Worm (Caenorhabditis elegans): ENCODE data around the gene T05A7.12.

Gene T05A7.12

DNA sequence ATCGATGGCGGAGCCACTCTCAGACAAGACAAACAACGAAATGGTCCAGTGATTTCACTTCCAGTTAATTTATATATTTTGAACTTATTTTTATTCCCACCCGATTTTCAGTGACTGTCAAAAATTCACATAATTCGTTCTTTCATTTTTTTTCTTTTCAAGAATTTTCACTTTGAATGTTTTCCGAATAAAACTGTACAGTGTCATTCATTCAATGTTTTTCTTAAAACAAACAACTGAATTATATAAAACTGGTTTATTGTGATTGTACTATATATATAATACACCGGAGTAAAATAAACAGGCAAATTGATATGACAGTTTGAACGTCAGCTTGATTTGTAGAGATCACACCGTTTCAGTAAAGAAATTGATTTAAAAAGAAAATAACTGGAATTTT lies 39.9 kb upstream of the T05A7.12 start:
- no peak for TF ChIP-seq ceh-30 (tag; optimal IDR thresholded peaks at IDR 0.05)
- TF ChIP-seq ceh-31 (tag; optimal IDR thresholded peaks at IDR 0.05), result no peak
- no peak for TF ChIP-seq hlh-15 (tag; optimal IDR thresholded peaks at IDR 0.05)
- TF ChIP-seq nfya-1 (tag; optimal IDR thresholded peaks at IDR 0.05), result no peak
- no peak for TF ChIP-seq eyg-1 (tag; optimal IDR thresholded peaks at IDR 0.05)
- no peak for TF ChIP-seq rnt-1 (tag; optimal IDR thresholded peaks at IDR 0.05)

- TF ChIP-seq ceh-18 (tag; optimal IDR thresholded peaks at IDR 0.05), result peak; percentile 73
- peak; percentile 77 for TF ChIP-seq unc-86 (tag; optimal IDR thresholded peaks at IDR 0.05)
- TF ChIP-seq T23F11.4 (GFP tag; optimal IDR thresholded peaks at IDR 0.05), result peak; percentile 47
- TF ChIP-seq unc-3 (GFP tag; conservative IDR thresholded peaks at IDR 0.05), result 0 out of 2 replicates have a peak, but pooled peaks have one; percentile 20
- TF ChIP-seq unc-3 (tag; optimal IDR thresholded peaks at IDR 0.05), result peak; percentile 73
- peak; percentile 44 for TF ChIP-seq ceh-6 (GFP tag; optimal IDR thresholded peaks at IDR 0.05)
- peak; percentile 60 for TF ChIP-seq F13H6.1 (tag; optimal IDR thresholded peaks at IDR 0.05)
- peak; percentile 3 for TF ChIP-seq K09A11.1 (tag; optimal IDR thresholded peaks at IDR 0.05; ENCODE audit: insufficient read depth)
- peak; percentile 3 for TF ChIP-seq C38D4.7 (GFP tag; optimal IDR thresholded peaks at IDR 0.05)
- TF ChIP-seq ttx-3 (tag; optimal IDR thresholded peaks at IDR 0.05), result peak; percentile 60
- peak; percentile 63 for TF ChIP-seq sox-4 (tag; optimal IDR thresholded peaks at IDR 0.05)
- TF ChIP-seq che-1 (tag; optimal IDR thresholded peaks at IDR 0.05), result peak; percentile 51
- TF ChIP-seq tbx-7 (tag; optimal IDR thresholded peaks at IDR 0.05), result peak; percentile 41
- TF ChIP-seq rnt-1 (tag; optimal IDR thresholded peaks at IDR 0.05), result peak; percentile 55
- peak; percentile 75 for TF ChIP-seq ceh-34 (tag; optimal IDR thresholded peaks at IDR 0.05)
- TF ChIP-seq zip-5 (tag; optimal IDR thresholded peaks at IDR 0.05), result peak; percentile 56
- peak; percentile 85 for TF ChIP-seq ref-2 (tag; optimal IDR thresholded peaks at IDR 0.05)
- peak; percentile 8 for TF ChIP-seq Y22D7AL.16 (tag; optimal IDR thresholded peaks at IDR 0.05)
- TF ChIP-seq tbx-2 (tag; optimal IDR thresholded peaks at IDR 0.05), result peak; percentile 91
- peak; percentile 91 for TF ChIP-seq ceh-14 (tag; optimal IDR thresholded peaks at IDR 0.05)
- TF ChIP-seq unc-42 (tag; optimal IDR thresholded peaks at IDR 0.05), result peak; percentile 70
- peak; percentile 16 for TF ChIP-seq ceh-48 (tag; optimal IDR thresholded peaks at IDR 0.05)
- TF ChIP-seq fkh-6 (tag; optimal IDR thresholded peaks at IDR 0.05), result peak; percentile 41
- peak; percentile 61 for TF ChIP-seq ceh-19 (GFP tag; optimal IDR thresholded peaks at IDR 0.05)
- TF ChIP-seq ceh-2 (tag; optimal IDR thresholded peaks at IDR 0.05), result peak; percentile 66
- peak; percentile 78 for TF ChIP-seq nfya-1 (tag; optimal IDR thresholded peaks at IDR 0.05)
- TF ChIP-seq pat-9 (tag; optimal IDR thresholded peaks at IDR 0.05), result peak; percentile 33
- TF ChIP-seq dmd-4 (tag; optimal IDR thresholded peaks at IDR 0.05; ENCODE audit: borderline replicate concordance), result peak; percentile 64
- peak; percentile 35 for TF ChIP-seq lin-11 (tag; optimal IDR thresholded peaks at IDR 0.05)
- TF ChIP-seq fax-1 (tag; optimal IDR thresholded peaks at IDR 0.05), result peak; percentile 45
- peak; percentile 60 for TF ChIP-seq pqm-1 (tag; optimal IDR thresholded peaks at IDR 0.05)
- peak; percentile 19 for TF ChIP-seq ets-4 (tag; optimal IDR thresholded peaks at IDR 0.05)
- TF ChIP-seq lim-6 (tag; optimal IDR thresholded peaks at IDR 0.05), result peak; percentile 35
- TF ChIP-seq ceh-31 (tag; optimal IDR thresholded peaks at IDR 0.05), result peak; percentile 86
- TF ChIP-seq gmeb-2 (tag; optimal IDR thresholded peaks at IDR 0.05), result peak; percentile 59
- TF ChIP-seq C08G9.2 (tag; optimal IDR thresholded peaks at IDR 0.05), result peak; percentile 73
- TF ChIP-seq hlh-8 (tag; optimal IDR thresholded peaks at IDR 0.05), result peak; percentile 65
- TF ChIP-seq eyg-1 (tag; optimal IDR thresholded peaks at IDR 0.05), result peak; percentile 26
- TF ChIP-seq ztf-16 (tag; optimal IDR thresholded peaks at IDR 0.05), result peak; percentile 51
- TF ChIP-seq pha-2 (tag; optimal IDR thresholded peaks at IDR 0.05), result peak; percentile 17
These were observed 38.5 kb upstream of the T05A7.12 start, which contains the start of gene unc-85 for ce11 chrII:4701482-4702119. unc-85 (plus strand) TSS chrII:4702069.

Data from whole organism, late embryonic.